Worm (Caenorhabditis elegans) whole organism, L4/young adult: ENCODE results near the gene F07G6.8.

Experiments used
- W03F9.2 ChIP-seq: fragments of 150-350 bp; optimal IDR thresholded peaks from 2 replicates; lab custom pipeline; 2014; ENCODE audit warnings: missing biosample characterization, missing genetic modification characterization
- dao-5 ChIP-seq: sonication (generic microtip); optimal IDR thresholded peaks from 2 replicates; lab custom pipeline; 2016; ENCODE audit warnings: missing genotype, missing genetic modification characterization, moderate library complexity, missing compliant biosample characterization
- him-1 ChIP-seq: sonication (generic microtip); optimal IDR thresholded peaks from 2 replicates; lab custom pipeline; 2016; ENCODE audit warnings: missing genotype, missing genetic modification reagents, missing genetic modification characterization, missing compliant biosample characterization

DNA sequence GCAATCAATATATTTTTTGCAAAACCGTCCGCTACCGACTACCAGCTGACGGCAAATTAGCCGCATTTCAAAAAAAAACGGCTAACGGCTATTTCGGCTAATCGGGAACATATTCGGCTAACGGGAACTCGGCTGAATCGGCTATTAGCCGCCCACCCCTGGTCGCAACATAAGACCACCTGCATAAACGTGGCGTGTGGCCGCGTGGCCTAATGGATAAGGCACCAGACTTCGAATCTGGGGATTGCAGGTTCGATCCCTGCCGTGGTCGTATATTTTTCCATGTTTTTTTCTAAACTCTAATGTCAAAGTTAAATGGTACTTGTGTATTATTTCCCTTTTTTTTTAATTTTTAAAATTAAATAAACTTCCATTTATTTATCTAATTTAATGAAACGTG lies 21.8 kb downstream of the F07G6.8 start:
- TF ChIP-seq dao-5 (tag; lab: Kevin White, UChicago) (no peak), him-1 (tag; lab: Kevin White, UChicago) (no peak), W03F9.2 (tag; lab: Kevin White, UChicago) (no peak)
